Fruit fly (Drosophila melanogaster) whole organism, embryonic: ENCODE measurements around the gene CG33489.

Experiments
- Antp ChIP-seq: fragments of 200-800 bp; sonication (Bioruptor generic); optimal IDR thresholded peaks from 3 replicates; lab custom pipeline; 2016; ENCODE audit warnings: missing biosample characterization, missing genetic modification characterization
- Asciz ChIP-seq: fragments of 200-800 bp; sonication (Bioruptor generic); optimal IDR thresholded peaks from 2 replicates; lab custom pipeline; 2017; ENCODE audit warnings: missing biosample characterization, mild to moderate bottlenecking, missing genetic modification characterization, missing genetic modification reagents
- Atf-2 ChIP-seq: fragments of 200-800 bp; sonication (Bioruptor generic); optimal IDR thresholded peaks from 2 replicates; lab custom pipeline; 2016; ENCODE audit warnings: missing biosample characterization, missing genetic modification characterization
- Bteb2 ChIP-seq: fragments of 200-800 bp; sonication (Bioruptor generic); optimal IDR thresholded peaks from 2 replicates; lab custom pipeline; 2016; ENCODE audit warnings: missing biosample characterization, missing genetic modification characterization
- CG10209 ChIP-seq: fragments of 200-800 bp; sonication (Bioruptor generic); optimal IDR thresholded peaks from 3 replicates; lab custom pipeline; 2017; ENCODE audit warnings: missing biosample characterization, mild to moderate bottlenecking, missing genetic modification characterization, missing genetic modification reagents
- CG15073 ChIP-seq: fragments of 200-800 bp; sonication (Bioruptor generic); optimal IDR thresholded peaks from 2 replicates; lab custom pipeline; 2016; ENCODE audit warnings: missing biosample characterization, missing genetic modification characterization
- CG1602 ChIP-seq: fragments of 200-800 bp; sonication (Bioruptor generic); optimal IDR thresholded peaks from 3 replicates; lab custom pipeline; 2016; ENCODE audit warnings: missing biosample characterization, missing genetic modification characterization
- CG17912 ChIP-seq: fragments of 200-800 bp; sonication (Bioruptor generic); optimal IDR thresholded peaks from 2 replicates; lab custom pipeline; 2018; ENCODE audit warnings: missing biosample characterization, mild to moderate bottlenecking, missing genetic modification characterization
- CG2129 ChIP-seq: fragments of 200-800 bp; sonication (Bioruptor generic); IDR thresholded peaks from 2 replicates; pipeline ENCODE4 v1.3.6; 2022; ENCODE audit warnings: missing biosample characterization, missing genetic modification characterization; ENCODE audit not compliant: partially characterized antibody
- CG2199 ChIP-seq: fragments of 200-800 bp; sonication (Bioruptor generic); IDR thresholded peaks from 3 replicates; pipeline ENCODE4 v1.3.6; 2022; ENCODE audit warnings: missing biosample characterization, missing genetic modification characterization
- CG33557 ChIP-seq: fragments of 200-800 bp; sonication (Bioruptor generic); optimal IDR thresholded peaks from 2 replicates; lab custom pipeline; 2019; ENCODE audit warnings: missing biosample characterization, mild to moderate bottlenecking, missing genetic modification characterization, moderate library complexity
- CG3407 ChIP-seq: fragments of 200-800 bp; sonication (Bioruptor generic); optimal IDR thresholded peaks from 2 replicates; lab custom pipeline; 2018; ENCODE audit warnings: missing biosample characterization, mild to moderate bottlenecking, missing genetic modification characterization
- CG43689 ChIP-seq: fragments of 200-800 bp; sonication (Bioruptor generic); IDR thresholded peaks from 2 replicates; pipeline ENCODE4 v1.3.6; 2022; ENCODE audit warnings: missing biosample characterization, missing genetic modification characterization
- CG6272 ChIP-seq: fragments of 200-800 bp; sonication (Bioruptor generic); IDR thresholded peaks from 2 replicates; pipeline ENCODE4 v1.3.6; 2022; ENCODE audit warnings: missing biosample characterization, missing genetic modification characterization
- CG7963 ChIP-seq: fragments of 200-800 bp; sonication (Bioruptor generic); IDR thresholded peaks from 3 replicates; pipeline ENCODE4 v1.3.6; 2022; ENCODE audit warnings: missing biosample characterization, missing genetic modification characterization; ENCODE audit not compliant: partially characterized antibody
- CG7987 ChIP-seq: fragments of 200-800 bp; sonication (Bioruptor generic); optimal IDR thresholded peaks from 2 replicates; lab custom pipeline; 2018; ENCODE audit warnings: missing biosample characterization, mild to moderate bottlenecking, missing genetic modification characterization, moderate library complexity
- CG8924 ChIP-seq: fragments of 200-800 bp; optimal IDR thresholded peaks from 3 replicates; lab custom pipeline; 2019; ENCODE audit warnings: missing biosample characterization, mild to moderate bottlenecking, missing genetic modification characterization, moderate library complexity
- Doc3 ChIP-seq: fragments of 200-800 bp; sonication (Bioruptor generic); IDR thresholded peaks from 3 replicates; pipeline ENCODE4 v1.3.6; 2022; ENCODE audit warnings: missing biosample characterization, missing genetic modification characterization; ENCODE audit not compliant: partially characterized antibody
- Drgx ChIP-seq: fragments of 200-800 bp; sonication (Bioruptor generic); IDR thresholded peaks from 2 replicates; pipeline ENCODE4 v1.3.6; 2022; ENCODE audit warnings: missing biosample characterization, missing genetic modification characterization
- Ets65A ChIP-seq: fragments of 200-800 bp; sonication (Bioruptor generic); peaks from one replicate; lab custom pipeline; 2016; ENCODE audit warnings: missing biosample characterization, missing genetic modification characterization
- H15 ChIP-seq: fragments of 200-800 bp; sonication (Bioruptor generic); IDR thresholded peaks from 3 replicates; pipeline ENCODE4 v1.3.6; 2022; ENCODE audit warnings: missing biosample characterization, missing genetic modification characterization
- Hand ChIP-seq: fragments of 200-800 bp; sonication (Bioruptor generic); optimal IDR thresholded peaks from 2 replicates; lab custom pipeline; 2017; ENCODE audit warnings: mild to moderate bottlenecking, missing biosample characterization, missing genetic modification reagents, missing genetic modification characterization
- HmgD ChIP-seq: fragments of 200-800 bp; sonication (Bioruptor generic); optimal IDR thresholded peaks from 3 replicates; lab custom pipeline; 2016; ENCODE audit warnings: missing biosample characterization, missing genetic modification characterization
- Hr51 ChIP-seq, 2 experiments: fragments of 200-800 bp; sonication (Bioruptor generic); optimal IDR thresholded peaks; 2 replicates in 1 of 2; 3 replicates in 1 of 2; lab custom pipeline; 2016 to 2018; ENCODE audit warnings: missing biosample characterization in 2 of 2, missing genetic modification characterization in 2 of 2, mild to moderate bottlenecking in 1 of 2, moderate library complexity in 1 of 2
- Med ChIP-seq: fragments of 200-800 bp; sonication (Bioruptor generic); peaks from one replicate; lab custom pipeline; 2016; ENCODE audit warnings: missing biosample characterization, missing genetic modification characterization, mild to moderate bottlenecking, inconsistent platforms, moderate library complexity
- NC2β ChIP-seq: fragments of 200-800 bp; sonication (Bioruptor generic); optimal IDR thresholded peaks from 2 replicates; lab custom pipeline; 2016; ENCODE audit warnings: missing biosample characterization, missing genetic modification characterization
- NK7.1 ChIP-seq: fragments of 200-800 bp; sonication (Bioruptor generic); optimal IDR thresholded peaks from 3 replicates; lab custom pipeline; 2016; ENCODE audit warnings: missing biosample characterization, missing genetic modification characterization
- Nf-YC ChIP-seq: fragments of 200-800 bp; optimal IDR thresholded peaks from 3 replicates; lab custom pipeline; 2019; ENCODE audit warnings: missing biosample characterization, mild to moderate bottlenecking, missing genetic modification characterization, moderate library complexity
- Oli ChIP-seq: fragments of 200-800 bp; sonication (Bioruptor generic); optimal IDR thresholded peaks from 2 replicates; lab custom pipeline; 2018; ENCODE audit warnings: missing biosample characterization, mild to moderate bottlenecking, missing genetic modification characterization, moderate library complexity
- Opbp ChIP-seq: fragments of 200-800 bp; sonication (Bioruptor generic); IDR thresholded peaks from 3 replicates; pipeline ENCODE4 v1.3.6; 2022; ENCODE audit warnings: missing biosample characterization, missing genetic modification characterization; ENCODE audit not compliant: partially characterized antibody
- Xrp1 ChIP-seq: fragments of 200-800 bp; sonication (Bioruptor generic); IDR thresholded peaks from 2 replicates; pipeline ENCODE4 v1.3.6; 2022; ENCODE audit warnings: missing biosample characterization, missing genetic modification characterization
- ab ChIP-seq: fragments of 200-800 bp; sonication (Bioruptor generic); optimal IDR thresholded peaks from 2 replicates; lab custom pipeline; 2016; ENCODE audit warnings: missing biosample characterization, missing genetic modification characterization
- al ChIP-seq: fragments of 200-800 bp; sonication (Bioruptor generic); IDR thresholded peaks from 2 replicates; pipeline ENCODE4 v1.3.6; 2022; ENCODE audit warnings: missing biosample characterization, missing genetic modification characterization
- bigmax ChIP-seq: fragments of 200-800 bp; sonication (Bioruptor generic); optimal IDR thresholded peaks from 2 replicates; lab custom pipeline; 2018; ENCODE audit warnings: missing biosample characterization, mild to moderate bottlenecking, missing genetic modification characterization
- cas ChIP-seq: fragments of 200-800 bp; sonication (Bioruptor generic); IDR thresholded peaks from 2 replicates; pipeline ENCODE4 v1.3.6; 2022; ENCODE audit warnings: missing biosample characterization, missing genetic modification characterization
- dysf ChIP-seq: fragments of 200-800 bp; sonication (Bioruptor generic); IDR thresholded peaks from 3 replicates; pipeline ENCODE4 v1.3.6; 2022; ENCODE audit warnings: missing biosample characterization, missing genetic modification characterization
- eve ChIP-seq, 2 experiments: fragments of >200 bp; optimal IDR thresholded peaks; 2 replicates each; lab custom pipeline; 2017; ENCODE audit warnings: missing biosample characterization in 2 of 2, missing genetic modification characterization in 2 of 2
- exex ChIP-seq: fragments of 200-800 bp; sonication (Bioruptor generic); optimal IDR thresholded peaks from 4 replicates; lab custom pipeline; 2018; ENCODE audit warnings: missing biosample characterization, mild to moderate bottlenecking, missing genetic modification characterization, moderate library complexity
- fd96Cb ChIP-seq: fragments of 200-800 bp; sonication (Bioruptor generic); optimal IDR thresholded peaks from 2 replicates; lab custom pipeline; 2018; ENCODE audit warnings: missing biosample characterization, mild to moderate bottlenecking, missing genetic modification characterization, moderate library complexity
- grn ChIP-seq: fragments of 200-800 bp; sonication (Bioruptor generic); optimal IDR thresholded peaks from 3 replicates; lab custom pipeline; 2017; ENCODE audit warnings: missing biosample characterization, missing genetic modification characterization
- hkb ChIP-seq, 2 experiments: fragments of 200-800 bp in 1 of 2; fragments of >200 bp in 1 of 2; sonication (Bioruptor generic) in 1 of 2; IDR thresholded peaks in 1 of 2; optimal IDR thresholded peaks in 1 of 2; 2 replicates each; pipeline versions ENCODE4 v1.3.6 to Lab custom; 2017 to 2022; ENCODE audit warnings: missing biosample characterization in 1 of 2, missing genetic modification characterization in 1 of 2
- ind ChIP-seq: fragments of 200-800 bp; sonication (Bioruptor generic); optimal IDR thresholded peaks from 3 replicates; lab custom pipeline; 2016; ENCODE audit warnings: missing biosample characterization, missing genetic modification characterization
- nerfin-2 ChIP-seq: fragments of 200-800 bp; sonication (Bioruptor generic); IDR thresholded peaks from 2 replicates; pipeline ENCODE4 v1.3.6; 2022; ENCODE audit warnings: missing biosample characterization, missing genetic modification characterization; ENCODE audit not compliant: partially characterized antibody
- otp ChIP-seq: fragments of 200-800 bp; sonication (Bioruptor generic); IDR thresholded peaks from 3 replicates; pipeline ENCODE4, ENCODE4 v1.3.6; 2022; ENCODE audit warnings: missing biosample characterization, missing genetic modification characterization
- pnt ChIP-seq: fragments of 200-800 bp; sonication (Bioruptor generic); optimal IDR thresholded peaks from 3 replicates; lab custom pipeline; 2016; ENCODE audit warnings: missing biosample characterization, missing genetic modification characterization
- pum ChIP-seq: fragments of 200-800 bp; sonication (Bioruptor generic); optimal IDR thresholded peaks from 2 replicates; lab custom pipeline; 2016; ENCODE audit warnings: missing biosample characterization, missing genetic modification characterization
- salm ChIP-seq: fragments of 200-800 bp; sonication (Bioruptor generic); optimal IDR thresholded peaks from 2 replicates; lab custom pipeline; 2018; ENCODE audit warnings: missing biosample characterization, mild to moderate bottlenecking, missing genetic modification characterization
- sim ChIP-seq: fragments of 200-800 bp; sonication (Bioruptor generic); IDR thresholded peaks from 2 replicates; pipeline ENCODE4 v1.3.6; 2022; ENCODE audit warnings: missing biosample characterization, missing genetic modification characterization
- slou ChIP-seq: fragments of 200-800 bp; sonication (Bioruptor generic); optimal IDR thresholded peaks from 3 replicates; lab custom pipeline; 2016; ENCODE audit warnings: missing biosample characterization, missing genetic modification characterization
- tin ChIP-seq: fragments of 200-800 bp; sonication (Bioruptor generic); optimal IDR thresholded peaks from 3 replicates; lab custom pipeline; 2016; ENCODE audit warnings: missing biosample characterization, missing genetic modification characterization
- vnd ChIP-seq: fragments of 200-800 bp; sonication (Bioruptor generic); IDR thresholded peaks from 3 replicates; pipeline ENCODE4 v1.3.6; 2022; ENCODE audit warnings: missing biosample characterization, missing genetic modification characterization; ENCODE audit not compliant: partially characterized antibody

The CG33489 gene

dm6 chr3L:11554338-11554737, 22.5 kb downstream of the CG33489 start (continued):
- TF ChIP-seq Asciz (GFP tag; lab: Kevin White, UChicago) = peak; percentile 86
- TF ChIP-seq CG2199 (GFP tag; lab: Robert Waterston, UW) = no peak
- TF ChIP-seq NC2β = peak; percentile 88
- TF ChIP-seq bigmax (GFP tag; lab: Kevin White, UChicago) = no peak
- TF ChIP-seq nerfin-2 (GFP tag; lab: Robert Waterston, UW) = no peak
- peak; percentile 18 for TF ChIP-seq Nf-YC (tag; lab: Kevin White, UChicago)
- no peak for TF ChIP-seq vnd
- TF ChIP-seq CG10209 (GFP tag; lab: Kevin White, UChicago) = peak; percentile 82
- peak; percentile 69 for TF ChIP-seq Drgx (GFP tag; lab: Robert Waterston, UW)
- no peak for TF ChIP-seq al (GFP tag; lab: Robert Waterston, UW)
- TF ChIP-seq pum = peak; percentile 79
- TF ChIP-seq CG3407 = peak; percentile 85
- TF ChIP-seq Oli (tag; lab: Kevin White, UChicago) = peak; percentile 84
- TF ChIP-seq CG6272 (GFP tag; lab: Robert Waterston, UW) = peak; percentile 49
- TF ChIP-seq CG1602 (GFP tag; lab: Kevin White, UChicago) = peak; percentile 82
- peak; percentile 66 for TF ChIP-seq pnt (GFP tag; lab: Kevin White, UChicago)
- no peak for TF ChIP-seq Doc3 (GFP tag; lab: Robert Waterston, UW)
- no peak for TF ChIP-seq hkb (optimal IDR thresholded peaks at IDR 0.05; lab: Kevin White, UChicago)
- peak; percentile 83 for TF ChIP-seq hkb (GFP tag; IDR thresholded peaks at IDR 0.05; lab: Robert Waterston, UW)
- TF ChIP-seq CG7963 (GFP tag; lab: Robert Waterston, UW) = no peak
- peak; percentile 93 for TF ChIP-seq CG8924 (tag; lab: Kevin White, UChicago)
- TF ChIP-seq Ets65A (GFP tag; lab: Kevin White, UChicago) = peak; percentile 96
- peak; percentile 63 for TF ChIP-seq CG7987 (GFP tag; lab: Kevin White, UChicago)
- no peak for TF ChIP-seq CG15073 (GFP tag; lab: Kevin White, UChicago)
- TF ChIP-seq cas (GFP tag; lab: Robert Waterston, UW) = no peak
- peak; percentile 79 for TF ChIP-seq H15 (GFP tag; lab: Robert Waterston, UW)
- peak; percentile 24 for TF ChIP-seq grn (GFP tag; lab: Kevin White, UChicago)
- TF ChIP-seq HmgD (GFP tag; lab: Kevin White, UChicago) = no peak
- TF ChIP-seq Med (GFP tag; lab: Kevin White, UChicago) = peak; percentile 91
- TF ChIP-seq slou (GFP tag; lab: Kevin White, UChicago) = peak; percentile 27
- TF ChIP-seq tin = peak; percentile 85
- TF ChIP-seq Opbp (GFP tag; lab: Robert Waterston, UW) = no peak
- TF ChIP-seq exex (tag; lab: Kevin White, UChicago) = no peak
- peak; percentile 68 for TF ChIP-seq Atf-2 (GFP tag; lab: Kevin White, UChicago)
- peak; percentile 97 for TF ChIP-seq Xrp1 (GFP tag; lab: Robert Waterston, UW)
- peak; percentile 91 for TF ChIP-seq sim (GFP tag; lab: Robert Waterston, UW)
- peak; percentile 18 for TF ChIP-seq salm (tag; lab: Kevin White, UChicago)
- TF ChIP-seq CG43689 (GFP tag; lab: Robert Waterston, UW) = 0 out of 2 replicates have a peak, but pooled peaks have one; percentile 32
- TF ChIP-seq CG33557 = peak; percentile 94
- peak; percentile 18 for TF ChIP-seq ab (GFP tag; lab: Kevin White, UChicago)
- peak; percentile 91 for TF ChIP-seq fd96Cb (tag; lab: Kevin White, UChicago)
- no peak for TF ChIP-seq CG17912
- peak; percentile 51 for TF ChIP-seq Bteb2
- no peak for TF ChIP-seq Hand (GFP tag; lab: Kevin White, UChicago)
- no peak for TF ChIP-seq CG2129 (GFP tag; lab: Robert Waterston, UW)
- TF ChIP-seq eve (GFP tag; optimal IDR thresholded peaks at IDR 0.05; lab: Kevin White, UChicago) = peak in 1 of 2 experiments; percentile 87
- TF ChIP-seq Hr51 (GFP tag; optimal IDR thresholded peaks at IDR 0.05; lab: Kevin White, UChicago) = peak; percentile 62 to 67
- TF ChIP-seq dysf = peak; percentile 73
- TF ChIP-seq otp (GFP tag; lab: Robert Waterston, UW) = peak; percentile 88
- TF ChIP-seq Antp (GFP tag; lab: Kevin White, UChicago) = peak; percentile 59
- TF ChIP-seq NK7.1 (GFP tag; lab: Kevin White, UChicago) = no peak
- peak; percentile 66 for TF ChIP-seq ind
